Fruit fly (Drosophila melanogaster) whole organism, adult: Measurements from ENCODE around the gene CG43774.
A peak's percentile ranks its signal among the peaks of the same experiment; 100 is the strongest.

ENCODE experiments used
- CG11617 ChIP-seq: fragments of 200-800 bp; sonication (Bioruptor generic); optimal IDR thresholded peaks from 2 replicates; lab custom pipeline; 2017; ENCODE audit warnings: mild to moderate bottlenecking, missing biosample characterization, missing genetic modification reagents, missing genetic modification characterization
- CG12768 ChIP-seq: fragments of 200-800 bp; sonication (Bioruptor generic); optimal IDR thresholded peaks from 2 replicates; lab custom pipeline; 2017; ENCODE audit warnings: missing biosample characterization, missing genetic modification characterization, mild to moderate bottlenecking, moderate library complexity, missing genetic modification reagents
- CG14711 ChIP-seq: fragments of 200-800 bp; sonication (Bioruptor generic); optimal IDR thresholded peaks from 2 replicates; lab custom pipeline; 2018; ENCODE audit warnings: missing biosample characterization, mild to moderate bottlenecking, missing genetic modification characterization, moderate library complexity
- CG1620 ChIP-seq: fragments of 200-800 bp; sonication (Bioruptor generic); optimal IDR thresholded peaks from 2 replicates; lab custom pipeline; 2016; ENCODE audit warnings: missing biosample characterization, missing genetic modification characterization
- CG33017 ChIP-seq: fragments of 200-800 bp; sonication (Bioruptor generic); optimal IDR thresholded peaks from 2 replicates; lab custom pipeline; 2018; ENCODE audit warnings: missing biosample characterization, mild to moderate bottlenecking, missing genetic modification characterization, moderate library complexity
- CG5204 ChIP-seq: fragments of 200-800 bp; sonication (Bioruptor generic); optimal IDR thresholded peaks from 2 replicates; lab custom pipeline; 2016; ENCODE audit warnings: missing biosample characterization, missing genetic modification characterization
- CG7045 ChIP-seq: fragments of 200-800 bp; sonication (Bioruptor generic); optimal IDR thresholded peaks from 2 replicates; lab custom pipeline; 2017; ENCODE audit warnings: missing biosample characterization, mild to moderate bottlenecking, missing genetic modification characterization
- CG7101 ChIP-seq: fragments of 200-800 bp; sonication (Bioruptor generic); optimal IDR thresholded peaks from 2 replicates; lab custom pipeline; 2018; ENCODE audit warnings: missing biosample characterization, mild to moderate bottlenecking, missing genetic modification characterization, moderate library complexity
- Clk ChIP-seq: fragments of 200-800 bp; sonication (Bioruptor generic); optimal IDR thresholded peaks from 2 replicates; lab custom pipeline; 2017; ENCODE audit warnings: missing biosample characterization, missing genetic modification characterization
- Crg-1 ChIP-seq: fragments of 200-800 bp; sonication (Bioruptor generic); optimal IDR thresholded peaks from 2 replicates; lab custom pipeline; 2016; ENCODE audit warnings: missing biosample characterization, missing genetic modification characterization
- Hr96 ChIP-seq: fragments of 200-800 bp; sonication (Bioruptor generic); optimal IDR thresholded peaks from 2 replicates; lab custom pipeline; 2016; ENCODE audit warnings: missing biosample characterization, missing genetic modification characterization
- Mnt ChIP-seq: fragments of 200-800 bp; sonication (Bioruptor generic); optimal IDR thresholded peaks from 2 replicates; lab custom pipeline; 2016; ENCODE audit warnings: missing biosample characterization, mild to moderate bottlenecking, missing genetic modification characterization
- bab1 ChIP-seq: fragments of 200-800 bp; sonication (Bioruptor generic); optimal IDR thresholded peaks from 3 replicates; lab custom pipeline; 2019; ENCODE audit warnings: missing biosample characterization, mild to moderate bottlenecking, missing genetic modification characterization, moderate library complexity
- cic ChIP-seq: fragments of 200-800 bp; sonication (Bioruptor generic); optimal IDR thresholded peaks from 2 replicates; lab custom pipeline; 2017; ENCODE audit warnings: missing biosample characterization, mild to moderate bottlenecking, missing genetic modification characterization, moderate library complexity
- cnc ChIP-seq, 2 experiments: fragments of >200 bp; optimal IDR thresholded peaks; 2 replicates each; lab custom pipeline; 2017
- kay ChIP-seq: fragments of 200-800 bp; sonication (Bioruptor generic); peaks from one replicate; lab custom pipeline; 2016; ENCODE audit warnings: missing biosample characterization, missing genetic modification characterization, borderline replicate concordance
- ovo ChIP-seq: fragments of 200-800 bp; sonication (Bioruptor generic); optimal IDR thresholded peaks from 2 replicates; lab custom pipeline; 2016; ENCODE audit warnings: missing biosample characterization, missing genetic modification characterization
- pad ChIP-seq: fragments of 200-800 bp; sonication (Bioruptor generic); optimal IDR thresholded peaks from 3 replicates; lab custom pipeline; 2017; ENCODE audit warnings: missing biosample characterization, missing genetic modification characterization, mild to moderate bottlenecking, moderate library complexity, missing genetic modification reagents
- tj ChIP-seq: fragments of 200-800 bp; sonication (Bioruptor generic); optimal IDR thresholded peaks from 3 replicates; lab custom pipeline; 2017; ENCODE audit warnings: missing biosample characterization, mild to moderate bottlenecking, missing genetic modification characterization, moderate library complexity
- toe ChIP-seq: fragments of 200-800 bp; sonication (Bioruptor generic); optimal IDR thresholded peaks from 2 replicates; lab custom pipeline; 2016; ENCODE audit warnings: missing biosample characterization, missing genetic modification characterization

CG43774 gene

dm6 chr2L:4005741-4006140, 2.7 kb upstream of the CG43774 start, which contains the start of gene CG15423:
Gene CG15423 (plus strand): TSS chr2L:4006041.
- TF ChIP-seq cnc (optimal IDR thresholded peaks at IDR 0.05; lab: Kevin White, UChicago) (no peak), pad (GFP tag; lab: Kevin White, UChicago) (no peak)

dm6 chr2L:4007390-4007789, 1.1 kb upstream of the CG43774 start, which contains the start of gene CG43773:
Gene CG43773 (plus strand): TSS chr2L:4007690.
- TF ChIP-seq Hr96 (GFP tag; lab: Kevin White, UChicago) = no peak
- TF ChIP-seq CG5204 (GFP tag; lab: Kevin White, UChicago) = no peak
- TF ChIP-seq pad (GFP tag; lab: Kevin White, UChicago) = no peak
- TF ChIP-seq CG33017 (tag; lab: Kevin White, UChicago) = no peak
- no peak for TF ChIP-seq CG7045 (GFP tag; lab: Kevin White, UChicago)
- TF ChIP-seq kay (GFP tag; lab: Kevin White, UChicago) = no peak
- no peak for TF ChIP-seq Clk (GFP tag; lab: Kevin White, UChicago)
- no peak for TF ChIP-seq cnc (optimal IDR thresholded peaks at IDR 0.05; lab: Kevin White, UChicago)
- TF ChIP-seq Crg-1 (GFP tag; lab: Kevin White, UChicago) = no peak
- no peak for TF ChIP-seq CG12768 (GFP tag; lab: Kevin White, UChicago)
- TF ChIP-seq CG11617 (GFP tag; lab: Kevin White, UChicago) = no peak
- TF ChIP-seq ovo (GFP tag; lab: Kevin White, UChicago) = no peak
- TF ChIP-seq CG1620 (GFP tag; lab: Kevin White, UChicago) = no peak
- TF ChIP-seq tj (GFP tag; lab: Kevin White, UChicago) = no peak
- no peak for TF ChIP-seq toe
- TF ChIP-seq cic (GFP tag; lab: Kevin White, UChicago) = no peak
- TF ChIP-seq CG7101 (tag; lab: Kevin White, UChicago) = no peak
- no peak for TF ChIP-seq bab1 (GFP tag; lab: Kevin White, UChicago)
- TF ChIP-seq Mnt (GFP tag; lab: Kevin White, UChicago) = no peak

- TF ChIP-seq Clk (GFP tag; lab: Kevin White, UChicago) (no peak), kay (GFP tag; lab: Kevin White, UChicago) (peak; percentile 22), CG5204 (GFP tag; lab: Kevin White, UChicago) (no peak)
Measured at dm6 chr2L:4012089-4012488, 3.6 kb downstream of the CG43774 start.

- TF ChIP-seq tj (GFP tag; lab: Kevin White, UChicago) = no peak
- TF ChIP-seq Clk (GFP tag; lab: Kevin White, UChicago) = no peak
- TF ChIP-seq cic (GFP tag; lab: Kevin White, UChicago) = no peak
Measured at dm6 chr2L:4019198-4019597, 10.7 kb downstream of the CG43774 start.

- TF ChIP-seq toe = no peak
Measured at dm6 chr2L:4019765-4020164, 11.3 kb downstream of the CG43774 start.

dm6 chr2L:4020188-4020587, 11.7 kb downstream of the CG43774 start:
- TF ChIP-seq ovo (GFP tag; lab: Kevin White, UChicago) (no peak), CG14711 (tag; lab: Kevin White, UChicago) (no peak), tj (GFP tag; lab: Kevin White, UChicago) (no peak), Crg-1 (GFP tag; lab: Kevin White, UChicago) (no peak), CG7101 (tag; lab: Kevin White, UChicago) (no peak), Hr96 (GFP tag; lab: Kevin White, UChicago) (no peak), toe (no peak), CG5204 (GFP tag; lab: Kevin White, UChicago) (no peak), kay (GFP tag; lab: Kevin White, UChicago) (no peak), Clk (GFP tag; lab: Kevin White, UChicago) (no peak), Mnt (GFP tag; lab: Kevin White, UChicago) (no peak), pad (GFP tag; lab: Kevin White, UChicago) (no peak), CG11617 (GFP tag; lab: Kevin White, UChicago) (no peak), CG1620 (GFP tag; lab: Kevin White, UChicago) (no peak), CG33017 (tag; lab: Kevin White, UChicago) (no peak), bab1 (GFP tag; lab: Kevin White, UChicago) (no peak)

- TF ChIP-seq CG1620 (GFP tag; lab: Kevin White, UChicago) (no peak), toe (no peak), CG12768 (GFP tag; lab: Kevin White, UChicago) (no peak), tj (GFP tag; lab: Kevin White, UChicago) (no peak), CG5204 (GFP tag; lab: Kevin White, UChicago) (no peak), bab1 (GFP tag; lab: Kevin White, UChicago) (no peak), cnc (optimal IDR thresholded peaks at IDR 0.05; lab: Kevin White, UChicago) (no peak), kay (GFP tag; lab: Kevin White, UChicago) (no peak), Crg-1 (GFP tag; lab: Kevin White, UChicago) (no peak), CG7101 (tag; lab: Kevin White, UChicago) (no peak), cic (GFP tag; lab: Kevin White, UChicago) (no peak), ovo (GFP tag; lab: Kevin White, UChicago) (no peak), Hr96 (GFP tag; lab: Kevin White, UChicago) (no peak), CG11617 (GFP tag; lab: Kevin White, UChicago) (no peak), CG14711 (tag; lab: Kevin White, UChicago) (no peak), CG7045 (GFP tag; lab: Kevin White, UChicago) (no peak), Clk (GFP tag; lab: Kevin White, UChicago) (no peak), CG33017 (tag; lab: Kevin White, UChicago) (no peak), Mnt (GFP tag; lab: Kevin White, UChicago) (no peak)
Measured at dm6 chr2L:4021608-4022342, 13.3 kb downstream of the CG43774 start.
